Worm (Caenorhabditis elegans) whole organism, dauer: ENCODE data around the gene oga-1.

Experiments used
- unc-62 ChIP-seq: sonication (generic microtip); optimal IDR thresholded peaks from 2 replicates; lab custom pipeline; 2017; ENCODE audit warnings: missing biosample characterization, missing genetic modification reagents, missing genetic modification characterization

The oga-1 gene

ce11 chrX:9347380-9347979 lies at the start of gene oga-1:
Gene oga-1, minus strand, starts transcription at chrX:9347430.
- no peak for TF ChIP-seq unc-62 (GFP tag; lab: Kevin White, UChicago)

- no peak for TF ChIP-seq unc-62 (GFP tag; lab: Kevin White, UChicago)
These were observed 46.5 kb upstream of the oga-1 start, which contains the start of gene C23F12.9 for ce11 chrX:9393750-9394149. Gene C23F12.9, plus strand, starts transcription at chrX:9394050.

ce11 chrX:9391345-9391744 lies 44.1 kb upstream of the oga-1 start, which contains the start of gene C23F12.3:
Gene C23F12.3, plus strand, starts transcription at chrX:9391645.
- TF ChIP-seq unc-62 (GFP tag; lab: Kevin White, UChicago), result no peak

ce11 chrX:9388686-9389085 lies 41.5 kb upstream of the oga-1 start:
- no peak for TF ChIP-seq unc-62 (GFP tag; lab: Kevin White, UChicago)

ce11 chrX:9387041-9387440 lies 39.8 kb upstream of the oga-1 start, which contains the start of gene C23F12.4:
Gene C23F12.4, plus strand, starts transcription at chrX:9387341.
- no peak for TF ChIP-seq unc-62 (GFP tag; lab: Kevin White, UChicago)

- TF ChIP-seq unc-62 (GFP tag; lab: Kevin White, UChicago), result no peak
These were observed 26.5 kb upstream of the oga-1 start for ce11 chrX:9373729-9374128.

ce11 chrX:9372987-9373386 lies 25.8 kb upstream of the oga-1 start:
- no peak for TF ChIP-seq unc-62 (GFP tag; lab: Kevin White, UChicago)

ce11 chrX:9372221-9372620 lies 25.0 kb upstream of the oga-1 start:
- no peak for TF ChIP-seq unc-62 (GFP tag; lab: Kevin White, UChicago)

ce11 chrX:9369927-9370326 lies 22.7 kb upstream of the oga-1 start:
- TF ChIP-seq unc-62 (GFP tag; lab: Kevin White, UChicago), result no peak

- TF ChIP-seq unc-62 (GFP tag; lab: Kevin White, UChicago), result no peak
These were observed 17.3 kb upstream of the oga-1 start, which contains the start of gene pkc-2 for ce11 chrX:9364501-9364900. Gene pkc-2, plus strand, starts transcription at chrX:9364818.

- TF ChIP-seq unc-62 (GFP tag; lab: Kevin White, UChicago), result no peak
These were observed 16.9 kb upstream of the oga-1 start for ce11 chrX:9364082-9364481.

- no peak for TF ChIP-seq unc-62 (GFP tag; lab: Kevin White, UChicago)
These were observed 13.9 kb upstream of the oga-1 start for ce11 chrX:9361136-9361535.

- TF ChIP-seq unc-62 (GFP tag; lab: Kevin White, UChicago), result no peak
These were observed 2.8 kb upstream of the oga-1 start, which contains the start of gene flp-20 for ce11 chrX:9349844-9350556. Gene flp-20, minus strand, starts transcription at chrX:9349894.

ce11 chrX:9338375-9338774 lies 8.9 kb downstream of the oga-1 start, which contains the start of gene apa-2:
Gene apa-2, plus strand, starts transcription at chrX:9338675.
- no peak for TF ChIP-seq unc-62 (GFP tag; lab: Kevin White, UChicago)

ce11 chrX:9337832-9338231 lies 9.4 kb downstream of the oga-1 start:
- no peak for TF ChIP-seq unc-62 (GFP tag; lab: Kevin White, UChicago)

ce11 chrX:9336227-9336626 lies 11.0 kb downstream of the oga-1 start:
- TF ChIP-seq unc-62 (GFP tag; lab: Kevin White, UChicago), result no peak
